Comparison of ENCODE assay signal across 1 fruit fly cellular context in genomic region chr2L:19537779-19538456, dm6.
TF ChIP-seq lines count a peak whose summit lies in the region.

CG13082 (plus strand) TSS chr2L:19538425.

TF ChIP-seq in whole organism, embryonic, 481 proteins besides CTCF, POLR2A, EP300 and RAD21 (continued from another document and continues in another):
- TF ChIP-seq D19A (tag; optimal IDR thresholded peaks at IDR 0.05; lab: Kevin White, UChicago) (peak; percentile 62), Sox102F (GFP tag; optimal IDR thresholded peaks at IDR 0.05; lab: Kevin White, UChicago) (peak; percentile 42), gsb (GFP tag; IDR thresholded peaks at IDR 0.05; lab: Robert Waterston, UW) (no peak), lov (optimal IDR thresholded peaks at IDR 0.05; lab: Kevin White, UChicago) (no peak), lov (GFP tag; IDR thresholded peaks at IDR 0.05; lab: Robert Waterston, UW) (no peak), CG4730 (GFP tag; IDR thresholded peaks at IDR 0.05; lab: Robert Waterston, UW) (no peak), Chrac-16 (GFP tag; optimal IDR thresholded peaks at IDR 0.05; lab: Kevin White, UChicago) (peak; percentile 28), luna (GFP tag; optimal IDR thresholded peaks at IDR 0.05; lab: Kevin White, UChicago) (no peak), phol (tag; optimal IDR thresholded peaks at IDR 0.05; lab: Kevin White, UChicago) (peak; percentile 74), CG5245 (GFP tag; optimal IDR thresholded peaks at IDR 0.05; lab: Kevin White, UChicago) (peak; percentile 36), CG13624 (GFP tag; optimal IDR thresholded peaks at IDR 0.05; lab: Kevin White, UChicago) (no peak), crol (GFP tag; IDR thresholded peaks at IDR 0.05; lab: Robert Waterston, UW) (peak; percentile 65), CG7839 (tag; optimal IDR thresholded peaks at IDR 0.05; lab: Kevin White, UChicago) (peak; percentile 59), Xbp1 (GFP tag; optimal IDR thresholded peaks at IDR 0.05; lab: Kevin White, UChicago) (peak; percentile 31), ewg (GFP tag; optimal IDR thresholded peaks at IDR 0.05; lab: Kevin White, UChicago) (peak; percentile 52), bcd (GFP tag; optimal IDR thresholded peaks at IDR 0.05; lab: Kevin White, UChicago) (peak; percentile 39), Meics (GFP tag; optimal IDR thresholded peaks at IDR 0.05; lab: Kevin White, UChicago) (no peak), chif (GFP tag; optimal IDR thresholded peaks at IDR 0.05; lab: Kevin White, UChicago) (peak; percentile 39 to 51), gcm (GFP tag; optimal IDR thresholded peaks at IDR 0.05; lab: Kevin White, UChicago) (peak; percentile 54), tll (GFP tag; optimal IDR thresholded peaks at IDR 0.05; lab: Kevin White, UChicago) (no peak), CG1233 (GFP tag; optimal IDR thresholded peaks at IDR 0.05; lab: Kevin White, UChicago) (peak; percentile 25), HLHmδ (GFP tag; optimal IDR thresholded peaks at IDR 0.05; lab: Kevin White, UChicago) (no peak), sc (optimal IDR thresholded peaks at IDR 0.05; lab: Kevin White, UChicago) (no peak), sc (GFP tag; optimal IDR thresholded peaks at IDR 0.05; lab: Kevin White, UChicago) (peak; percentile 61), Bteb2 (GFP tag; optimal IDR thresholded peaks at IDR 0.05; lab: Kevin White, UChicago) (no peak), btn (GFP tag; optimal IDR thresholded peaks at IDR 0.05; lab: Kevin White, UChicago) (peak; percentile 42), caup (GFP tag; optimal IDR thresholded peaks at IDR 0.05; lab: Kevin White, UChicago; ENCODE audit: severe bottlenecking) (no peak), Usf (GFP tag; optimal IDR thresholded peaks at IDR 0.05; lab: Kevin White, UChicago) (no peak), CG18262 (tag; optimal IDR thresholded peaks at IDR 0.05; lab: Kevin White, UChicago) (peak; percentile 81), CG8290 (GFP tag; optimal IDR thresholded peaks at IDR 0.05; lab: Kevin White, UChicago) (peak; percentile 26), CG8290 (tag; optimal IDR thresholded peaks at IDR 0.05; lab: Kevin White, UChicago) (no peak), Ets65A (GFP tag; lab: Kevin White, UChicago) (peak; percentile 2), ci (GFP tag; IDR thresholded peaks at IDR 0.05; lab: Robert Waterston, UW) (peak; percentile 54; the same call in 2 of the 3 replicates), gem (tag; optimal IDR thresholded peaks at IDR 0.05; lab: Kevin White, UChicago) (peak; percentile 76), nmo (GFP tag; optimal IDR thresholded peaks at IDR 0.05; lab: Kevin White, UChicago) (peak; percentile 78), dpn (GFP tag; optimal IDR thresholded peaks at IDR 0.05; lab: Kevin White, UChicago) (peak in 1 of 2 experiments; percentile 9), CG13775 (GFP tag; optimal IDR thresholded peaks at IDR 0.05; lab: Kevin White, UChicago) (peak; percentile 54), Med (GFP tag; lab: Kevin White, UChicago) (peak; percentile 50), croc (GFP tag; conservative IDR thresholded peaks at IDR 0.05; lab: Robert Waterston, UW) (peak; percentile 50), CG32767 (GFP tag; IDR thresholded peaks at IDR 0.05; lab: Robert Waterston, UW) (0 out of 2 replicates have a peak, but pooled peaks have one; percentile 16), CG15696 (tag; optimal IDR thresholded peaks at IDR 0.05; lab: Kevin White, UChicago) (peak; percentile 23), tup (GFP tag; optimal IDR thresholded peaks at IDR 0.05; lab: Kevin White, UChicago) (peak; percentile 10), al (GFP tag; IDR thresholded peaks at IDR 0.05; lab: Robert Waterston, UW) (no peak), esg (GFP tag; conservative IDR thresholded peaks at IDR 0.05; lab: Robert Waterston, UW) (no peak), CG31441 (GFP tag; IDR thresholded peaks at IDR 0.05; lab: Robert Waterston, UW) (peak; percentile 63), CG9437 (GFP tag; optimal IDR thresholded peaks at IDR 0.05; lab: Kevin White, UChicago) (peak; percentile 16), Spps (tag; optimal IDR thresholded peaks at IDR 0.05; lab: Kevin White, UChicago) (peak; percentile 75), Hr39 (optimal IDR thresholded peaks at IDR 0.05; lab: Kevin White, UChicago) (peak; percentile 6), row (GFP tag; IDR thresholded peaks at IDR 0.05; lab: Robert Waterston, UW) (peak; percentile 61), CG8944 (GFP tag; optimal IDR thresholded peaks at IDR 0.05; lab: Kevin White, UChicago) (peak; percentile 27), Awh (GFP tag; IDR thresholded peaks at IDR 0.05; lab: Robert Waterston, UW) (peak; percentile 27; the same call in 1 of the 2 replicates), CG8924 (tag; optimal IDR thresholded peaks at IDR 0.05; lab: Kevin White, UChicago) (peak; percentile 62), fd64A (GFP tag; optimal IDR thresholded peaks at IDR 0.05; lab: Kevin White, UChicago) (no peak), BtbVII (GFP tag; optimal IDR thresholded peaks at IDR 0.05; lab: Kevin White, UChicago) (no peak), Adf1 (GFP tag; IDR thresholded peaks at IDR 0.05; lab: Robert Waterston, UW) (no peak), CG7357 (GFP tag; IDR thresholded peaks at IDR 0.05; lab: Robert Waterston, UW) (no peak), nerfin-1 (tag; optimal IDR thresholded peaks at IDR 0.05; lab: Kevin White, UChicago) (peak; percentile 48), CG10209 (GFP tag; optimal IDR thresholded peaks at IDR 0.05; lab: Kevin White, UChicago) (peak; percentile 48), CG1602 (GFP tag; optimal IDR thresholded peaks at IDR 0.05; lab: Kevin White, UChicago) (peak; percentile 24), CG10274 (GFP tag; optimal IDR thresholded peaks at IDR 0.05; lab: Kevin White, UChicago) (no peak), CG3163 (GFP tag; optimal IDR thresholded peaks at IDR 0.05; lab: Kevin White, UChicago) (no peak), CG9727 (GFP tag; optimal IDR thresholded peaks at IDR 0.05; lab: Kevin White, UChicago) (peak; percentile 58), CG9817 (tag; optimal IDR thresholded peaks at IDR 0.05; lab: Kevin White, UChicago) (peak; percentile 13), Pdp1 (GFP tag; optimal IDR thresholded peaks at IDR 0.05; lab: Kevin White, UChicago) (peak; percentile 13 to 23), jumu (GFP tag; optimal IDR thresholded peaks at IDR 0.05; lab: Kevin White, UChicago) (peak; percentile 2), prd (optimal IDR thresholded peaks at IDR 0.05; lab: Kevin White, UChicago) (no peak), prd (GFP tag; IDR thresholded peaks at IDR 0.05; lab: Robert Waterston, UW) (peak; percentile 64; the same call in 2 of the 3 replicates), CG3407 (GFP tag; optimal IDR thresholded peaks at IDR 0.05; lab: Kevin White, UChicago) (peak; percentile 27), ato (GFP tag; IDR thresholded peaks at IDR 0.05; lab: Robert Waterston, UW; ENCODE audit: partially characterized antibody) (no peak), otp (GFP tag; IDR thresholded peaks at IDR 0.05; lab: Robert Waterston, UW) (0 out of 3 replicates have a peak, but pooled peaks have one; percentile 5), unpg (GFP tag; optimal IDR thresholded peaks at IDR 0.05; lab: Kevin White, UChicago) (peak; percentile 63), Hmr (GFP tag; optimal IDR thresholded peaks at IDR 0.05; lab: Kevin White, UChicago) (no peak), CG16863 (GFP tag; optimal IDR thresholded peaks at IDR 0.05; lab: Kevin White, UChicago) (peak; percentile 54), NK7.1 (GFP tag; optimal IDR thresholded peaks at IDR 0.05; lab: Kevin White, UChicago) (no peak), CG2712 (tag; optimal IDR thresholded peaks at IDR 0.05; lab: Kevin White, UChicago) (peak; percentile 83), tio (GFP tag; optimal IDR thresholded peaks at IDR 0.05; lab: Kevin White, UChicago) (peak; percentile 19), kni (GFP tag; optimal IDR thresholded peaks at IDR 0.05; lab: Kevin White, UChicago) (peak; percentile 73), CG1792 (GFP tag; optimal IDR thresholded peaks at IDR 0.05; lab: Kevin White, UChicago) (no peak), Vsx1 (GFP tag; optimal IDR thresholded peaks at IDR 0.05; lab: Kevin White, UChicago) (peak; percentile 34), Atf-2 (GFP tag; optimal IDR thresholded peaks at IDR 0.05; lab: Kevin White, UChicago) (peak; percentile 41), Nf-YB (GFP tag; optimal IDR thresholded peaks at IDR 0.05; lab: Kevin White, UChicago) (peak; percentile 24), dmrt11E (tag; optimal IDR thresholded peaks at IDR 0.05; lab: Kevin White, UChicago) (peak; percentile 74), slp2 (GFP tag; optimal IDR thresholded peaks at IDR 0.05; lab: Kevin White, UChicago) (peak; percentile 40), Mad (GFP tag; optimal IDR thresholded peaks at IDR 0.05; lab: Kevin White, UChicago) (peak; percentile 6), org-1 (GFP tag; optimal IDR thresholded peaks at IDR 0.05; lab: Kevin White, UChicago) (no peak), CoRest (tag; optimal IDR thresholded peaks at IDR 0.05; lab: Kevin White, UChicago) (peak; percentile 61), twi (tag; optimal IDR thresholded peaks at IDR 0.05; lab: Kevin White, UChicago) (peak; percentile 39), Hmx (GFP tag; optimal IDR thresholded peaks at IDR 0.05; lab: Kevin White, UChicago) (peak; percentile 36), H15 (GFP tag; IDR thresholded peaks at IDR 0.05; lab: Robert Waterston, UW) (0 out of 3 replicates have a peak, but pooled peaks have one; percentile 11), CG10267 (tag; optimal IDR thresholded peaks at IDR 0.05; lab: Kevin White, UChicago) (peak; percentile 60), CG6813 (GFP tag; optimal IDR thresholded peaks at IDR 0.05; lab: Kevin White, UChicago) (peak; percentile 3), CG11504 (tag; optimal IDR thresholded peaks at IDR 0.05; lab: Kevin White, UChicago) (peak; percentile 64), CG17359 (tag; optimal IDR thresholded peaks at IDR 0.05; lab: Kevin White, UChicago) (peak; percentile 11), Mes4 (GFP tag; optimal IDR thresholded peaks at IDR 0.05; lab: Kevin White, UChicago) (peak; percentile 40), pnt (GFP tag; optimal IDR thresholded peaks at IDR 0.05; lab: Kevin White, UChicago) (peak; percentile 5), vvl (GFP tag; IDR thresholded peaks at IDR 0.05; lab: Robert Waterston, UW) (peak; percentile 36; the same call in 1 of the 2 replicates), PHDP (tag; optimal IDR thresholded peaks at IDR 0.05; lab: Kevin White, UChicago) (peak; percentile 47), ATbp (GFP tag; optimal IDR thresholded peaks at IDR 0.05; lab: Kevin White, UChicago) (peak; percentile 31), bsh (GFP tag; optimal IDR thresholded peaks at IDR 0.05; lab: Kevin White, UChicago) (peak; percentile 77 to 90), CG7556 (GFP tag; optimal IDR thresholded peaks at IDR 0.05; lab: Kevin White, UChicago) (peak; percentile 45), Optix (GFP tag; IDR thresholded peaks at IDR 0.05; lab: Robert Waterston, UW) (peak; percentile 24; the same call in 1 of the 3 replicates), lilli (GFP tag; optimal IDR thresholded peaks at IDR 0.05; lab: Kevin White, UChicago) (peak; percentile 29), oc (tag; optimal IDR thresholded peaks at IDR 0.05; lab: Kevin White, UChicago) (peak; percentile 50), CG10979 (tag; optimal IDR thresholded peaks at IDR 0.05; lab: Kevin White, UChicago) (peak; percentile 85), CG15601 (tag; optimal IDR thresholded peaks at IDR 0.05; lab: Kevin White, UChicago) (peak; percentile 77), CG30431 (GFP tag; optimal IDR thresholded peaks at IDR 0.05; lab: Kevin White, UChicago) (peak; percentile 27), CG17328 (GFP tag; IDR thresholded peaks at IDR 0.05; lab: Robert Waterston, UW) (peak; percentile 45), Side (GFP tag; optimal IDR thresholded peaks at IDR 0.05; lab: Kevin White, UChicago) (no peak), CG8359 (GFP tag; optimal IDR thresholded peaks at IDR 0.05; lab: Kevin White, UChicago; ENCODE audit: borderline replicate concordance) (peak; percentile 62), CG1529 (GFP tag; optimal IDR thresholded peaks at IDR 0.05; lab: Kevin White, UChicago) (peak; percentile 49), dmrt99B (tag; optimal IDR thresholded peaks at IDR 0.05; lab: Kevin White, UChicago) (peak; percentile 54), CG4707 (GFP tag; optimal IDR thresholded peaks at IDR 0.05; lab: Kevin White, UChicago) (peak; percentile 2), Hr51 (GFP tag; optimal IDR thresholded peaks at IDR 0.05; lab: Kevin White, UChicago) (peak in 1 of 2 experiments; percentile 2), ind (GFP tag; optimal IDR thresholded peaks at IDR 0.05; lab: Kevin White, UChicago) (peak; percentile 33), stwl (tag; optimal IDR thresholded peaks at IDR 0.05; lab: Kevin White, UChicago) (no peak), zfh1 (GFP tag; IDR thresholded peaks at IDR 0.05; lab: Robert Waterston, UW) (peak; percentile 65), CG2875 (GFP tag; optimal IDR thresholded peaks at IDR 0.05; lab: Kevin White, UChicago) (peak; percentile 59), CG12659 (GFP tag; optimal IDR thresholded peaks at IDR 0.05; lab: Kevin White, UChicago) (peak; percentile 5), CG13424 (tag; optimal IDR thresholded peaks at IDR 0.05; lab: Kevin White, UChicago) (peak; percentile 64), Jarid2 (GFP tag; optimal IDR thresholded peaks at IDR 0.05; lab: Kevin White, UChicago) (peak; percentile 20), Hey (tag; optimal IDR thresholded peaks at IDR 0.05; lab: Kevin White, UChicago) (no peak), sisA (GFP tag; IDR thresholded peaks at IDR 0.05; lab: Robert Waterston, UW) (peak; percentile 42; the same call in 1 of the 2 replicates), Drgx (GFP tag; IDR thresholded peaks at IDR 0.05; lab: Robert Waterston, UW) (peak; percentile 55), peb (GFP tag; IDR thresholded peaks at IDR 0.05; lab: Robert Waterston, UW) (0 out of 2 replicates have a peak, but pooled peaks have one; percentile 38), CG9609 (GFP tag; optimal IDR thresholded peaks at IDR 0.05; lab: Kevin White, UChicago) (peak; percentile 9), Blimp-1 (GFP tag; optimal IDR thresholded peaks at IDR 0.05; lab: Kevin White, UChicago) (peak; percentile 87), lmd (GFP tag; IDR thresholded peaks at IDR 0.05; lab: Robert Waterston, UW) (peak; percentile 49; the same call in 1 of the 2 replicates), CG13287 (GFP tag; IDR thresholded peaks at IDR 0.05; lab: Robert Waterston, UW; ENCODE audit: partially characterized antibody) (no peak), nom (GFP tag; optimal IDR thresholded peaks at IDR 0.05; lab: Kevin White, UChicago) (peak; percentile 53), CG12769 (tag; optimal IDR thresholded peaks at IDR 0.05; lab: Kevin White, UChicago) (no peak), sug (tag; optimal IDR thresholded peaks at IDR 0.05; lab: Kevin White, UChicago) (no peak), Dip3 (GFP tag; optimal IDR thresholded peaks at IDR 0.05; lab: Kevin White, UChicago) (peak; percentile 27)
